Fruit fly (Drosophila melanogaster) whole organism, prepupa: Measurements from ENCODE around the gene Sfp24F.

Experiments used
- CG10631 ChIP-seq: fragments of 200-800 bp; sonication (Bioruptor generic); optimal IDR thresholded peaks from 2 replicates; lab custom pipeline; 2016; ENCODE audit warnings: missing biosample characterization, missing genetic modification characterization
- CG15336 ChIP-seq: fragments of 200-800 bp; sonication (Bioruptor generic); IDR thresholded peaks from 2 replicates; pipeline ENCODE4 v1.3.6; 2022; ENCODE audit warnings: missing biosample characterization, missing genetic modification characterization
- CG31627 ChIP-seq: fragments of 200-800 bp; sonication (Bioruptor generic); optimal IDR thresholded peaks from 3 replicates; lab custom pipeline; 2016; ENCODE audit warnings: missing biosample characterization, missing genetic modification characterization
- CG6854 ChIP-seq: fragments of 200-800 bp; sonication (Bioruptor generic); optimal IDR thresholded peaks from 2 replicates; lab custom pipeline; 2017; ENCODE audit warnings: missing biosample characterization, mild to moderate bottlenecking, missing genetic modification characterization
- CG7368 ChIP-seq: fragments of 200-800 bp; sonication (Bioruptor generic); optimal IDR thresholded peaks from 3 replicates; lab custom pipeline; 2016; ENCODE audit warnings: missing biosample characterization, missing genetic modification characterization
- CG8632 ChIP-seq: fragments of 200-800 bp; sonication (Bioruptor generic); optimal IDR thresholded peaks from 3 replicates; lab custom pipeline; 2016; ENCODE audit warnings: missing biosample characterization, missing genetic modification characterization
- Ets21C ChIP-seq: fragments of 200-800 bp; sonication (Bioruptor generic); optimal IDR thresholded peaks from 3 replicates; lab custom pipeline; 2016; ENCODE audit warnings: missing biosample characterization, missing genetic modification characterization
- Hr38 ChIP-seq: sonication (Bioruptor generic); optimal IDR thresholded peaks from 2 replicates; lab custom pipeline; 2016; ENCODE audit warnings: missing biosample characterization, missing genetic modification characterization
- acj6 ChIP-seq: fragments of 200-800 bp; sonication (Bioruptor generic); optimal IDR thresholded peaks from 3 replicates; lab custom pipeline; 2016; ENCODE audit warnings: missing biosample characterization, missing genetic modification characterization
- fd85E ChIP-seq: fragments of 200-800 bp; sonication (Bioruptor generic); optimal IDR thresholded peaks from 3 replicates; lab custom pipeline; 2016; ENCODE audit warnings: missing biosample characterization, missing genetic modification characterization
- pdm3 ChIP-seq: fragments of 200-800 bp; sonication (Bioruptor generic); optimal IDR thresholded peaks from 3 replicates; lab custom pipeline; 2016; ENCODE audit warnings: missing biosample characterization, missing genetic modification characterization

DNA sequence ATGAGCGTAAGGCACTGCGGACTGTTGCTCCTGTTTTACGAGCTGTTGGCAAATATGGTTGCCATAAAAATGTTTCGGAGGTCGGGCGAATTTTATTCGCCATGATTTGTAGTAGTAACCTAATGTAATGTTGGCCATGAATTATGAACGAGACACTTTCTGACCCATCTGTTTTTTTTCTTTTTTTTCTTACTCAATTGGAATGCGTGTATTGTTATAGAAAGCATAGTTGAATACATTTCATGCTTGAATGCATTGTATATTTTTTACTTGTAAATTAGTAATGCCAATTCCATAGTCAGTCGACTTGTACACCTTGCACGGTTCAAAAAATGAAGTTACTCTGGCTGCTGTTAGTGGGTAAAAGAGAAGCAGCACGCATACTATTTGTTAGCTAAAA is 4.4 kb downstream of the Sfp24F start, which contains the start of gene CG43056:
- no peak for TF ChIP-seq CG10631 (GFP tag; lab: Kevin White, UChicago)
- TF ChIP-seq Hr38 (GFP tag; lab: Kevin White, UChicago): no peak
- no peak for TF ChIP-seq CG8632 (GFP tag; lab: Kevin White, UChicago)
- no peak for TF ChIP-seq CG31627 (GFP tag; lab: Kevin White, UChicago)
- TF ChIP-seq Ets21C (GFP tag; lab: Kevin White, UChicago): no peak
- TF ChIP-seq fd85E: no peak
- no peak for TF ChIP-seq CG15336
- no peak for TF ChIP-seq CG7368
- no peak for TF ChIP-seq CG6854 (GFP tag; lab: Kevin White, UChicago)
- no peak for TF ChIP-seq acj6 (GFP tag; lab: Kevin White, UChicago)
- TF ChIP-seq pdm3 (GFP tag; lab: Kevin White, UChicago): no peak
